Fruit fly (Drosophila melanogaster) whole organism, embryonic: ENCODE data around the gene Plc21C.

Source experiments
- Ada2b ChIP-seq: fragments of 200-800 bp; sonication (Bioruptor generic); IDR thresholded peaks from 2 replicates; pipeline ENCODE4 v1.3.6; 2022; ENCODE audit warnings: missing biosample characterization, missing genetic modification characterization
- CG10462 ChIP-seq: fragments of 200-800 bp; sonication (Bioruptor generic); optimal IDR thresholded peaks from 2 replicates; lab custom pipeline; 2016; ENCODE audit warnings: missing biosample characterization, missing genetic modification characterization
- CG11723 ChIP-seq: fragments of 200-800 bp; sonication (Bioruptor generic); optimal IDR thresholded peaks from 2 replicates; lab custom pipeline; 2017; ENCODE audit warnings: missing biosample characterization, mild to moderate bottlenecking, missing genetic modification characterization
- CG12155 ChIP-seq: fragments of 200-800 bp; sonication (Bioruptor generic); optimal IDR thresholded peaks from 3 replicates; lab custom pipeline; 2016; ENCODE audit warnings: missing biosample characterization, missing genetic modification characterization
- CG12769 ChIP-seq: fragments of 200-800 bp; sonication (Bioruptor generic); optimal IDR thresholded peaks from 2 replicates; lab custom pipeline; 2019; ENCODE audit warnings: missing biosample characterization, mild to moderate bottlenecking, missing genetic modification characterization, moderate library complexity
- CG14050 ChIP-seq: fragments of 200-800 bp; sonication (Bioruptor generic); IDR thresholded peaks from 3 replicates; pipeline ENCODE4 v1.3.6; 2022; ENCODE audit warnings: missing biosample characterization, missing genetic modification characterization
- CG14860 ChIP-seq: fragments of 200-800 bp; sonication (Bioruptor generic); IDR thresholded peaks from 3 replicates; pipeline ENCODE4 v1.3.6; 2022; ENCODE audit warnings: missing biosample characterization, missing genetic modification characterization; ENCODE audit not compliant: partially characterized antibody
- CG1603 ChIP-seq: fragments of 200-800 bp; sonication (Bioruptor generic); optimal IDR thresholded peaks from 2 replicates; lab custom pipeline; 2019; ENCODE audit warnings: missing biosample characterization, mild to moderate bottlenecking, missing genetic modification characterization, moderate library complexity
- CG18476 ChIP-seq: fragments of 200-800 bp; sonication (Bioruptor generic); optimal IDR thresholded peaks from 2 replicates; lab custom pipeline; 2016; ENCODE audit warnings: missing biosample characterization, mild to moderate bottlenecking, missing genetic modification characterization
- CG2120 ChIP-seq: fragments of 200-800 bp; sonication (Bioruptor generic); optimal IDR thresholded peaks from 3 replicates; lab custom pipeline; 2016; ENCODE audit warnings: missing biosample characterization, missing genetic modification characterization
- CG30431 ChIP-seq: fragments of 200-800 bp; sonication (Bioruptor generic); optimal IDR thresholded peaks from 2 replicates; lab custom pipeline; 2017; ENCODE audit warnings: missing biosample characterization, missing genetic modification characterization
- CG32532 ChIP-seq: fragments of 200-800 bp; sonication (Bioruptor generic); IDR thresholded peaks from 2 replicates; pipeline ENCODE4 v1.3.6; 2022; ENCODE audit warnings: missing biosample characterization, missing genetic modification characterization
- CG3281 ChIP-seq: fragments of 200-800 bp; sonication (Bioruptor generic); optimal IDR thresholded peaks from 3 replicates; lab custom pipeline; 2017; ENCODE audit warnings: missing biosample characterization, mild to moderate bottlenecking, missing genetic modification characterization
- CG4404 ChIP-seq: fragments of 200-800 bp; sonication (Bioruptor generic); IDR thresholded peaks from 2 replicates; pipeline ENCODE4 v1.3.6; 2022; ENCODE audit warnings: missing biosample characterization, missing genetic modification characterization
- CG4707 ChIP-seq: fragments of 200-800 bp; sonication (Bioruptor generic); optimal IDR thresholded peaks from 2 replicates; lab custom pipeline; 2018; ENCODE audit warnings: missing biosample characterization, mild to moderate bottlenecking, missing genetic modification characterization, moderate library complexity
- CG7556 ChIP-seq: fragments of 200-800 bp; sonication (Bioruptor generic); optimal IDR thresholded peaks from 2 replicates; lab custom pipeline; 2017; ENCODE audit warnings: missing biosample characterization, mild to moderate bottlenecking, missing genetic modification characterization
- CG7745 ChIP-seq: fragments of 200-800 bp; sonication (Bioruptor generic); optimal IDR thresholded peaks from 2 replicates; lab custom pipeline; 2018; ENCODE audit warnings: missing biosample characterization, mild to moderate bottlenecking, missing genetic modification characterization, moderate library complexity
- CG9876 ChIP-seq: fragments of 200-800 bp; sonication (Bioruptor generic); optimal IDR thresholded peaks from 2 replicates; lab custom pipeline; 2016; ENCODE audit warnings: missing biosample characterization, missing genetic modification characterization
- Dad ChIP-seq: fragments of 200-800 bp; sonication (Bioruptor generic); optimal IDR thresholded peaks from 3 replicates; lab custom pipeline; 2016; ENCODE audit warnings: missing biosample characterization, missing genetic modification characterization
- Doc2 ChIP-seq: fragments of 200-800 bp; sonication (Bioruptor generic); IDR thresholded peaks from 2 replicates; pipeline ENCODE4 v1.3.6; 2022; ENCODE audit warnings: missing biosample characterization, missing genetic modification characterization
- E2f2 ChIP-seq: fragments of 200-800 bp; sonication (Bioruptor generic); IDR thresholded peaks from 2 replicates; pipeline ENCODE4 v1.3.6; 2022; ENCODE audit warnings: missing biosample characterization, missing genetic modification characterization
- Ets97D ChIP-seq: fragments of 200-800 bp; sonication (Bioruptor generic); optimal IDR thresholded peaks from 3 replicates; lab custom pipeline; 2016; ENCODE audit warnings: missing biosample characterization, missing genetic modification characterization
- Fer1 ChIP-seq: fragments of 200-800 bp; sonication (Bioruptor generic); optimal IDR thresholded peaks from 2 replicates; lab custom pipeline; 2017; ENCODE audit warnings: missing biosample characterization, mild to moderate bottlenecking, missing genetic modification characterization
- GATAe ChIP-seq: fragments of 200-800 bp; sonication (Bioruptor generic); conservative IDR thresholded peaks from 2 replicates; pipeline ENCODE4 v1.3.6; 2022; ENCODE audit warnings: missing biosample characterization, missing genetic modification characterization
- HLH4C ChIP-seq: fragments of 200-800 bp; sonication (Bioruptor generic); IDR thresholded peaks from 3 replicates; pipeline ENCODE4 v1.3.6; 2022; ENCODE audit warnings: missing biosample characterization, missing genetic modification characterization; ENCODE audit not compliant: partially characterized antibody
- NC2α ChIP-seq: fragments of 200-800 bp; sonication (Bioruptor generic); optimal IDR thresholded peaks from 2 replicates; lab custom pipeline; 2016; ENCODE audit warnings: missing biosample characterization, missing genetic modification characterization
- NFAT ChIP-seq: fragments of 200-800 bp; sonication (Bioruptor generic); IDR thresholded peaks from 2 replicates; pipeline ENCODE4 v1.3.6; 2022; ENCODE audit warnings: missing biosample characterization, missing genetic modification characterization
- Opbp ChIP-seq: fragments of 200-800 bp; sonication (Bioruptor generic); IDR thresholded peaks from 3 replicates; pipeline ENCODE4 v1.3.6; 2022; ENCODE audit warnings: missing biosample characterization, missing genetic modification characterization; ENCODE audit not compliant: partially characterized antibody
- PHDP ChIP-seq: fragments of 200-800 bp; sonication (Bioruptor generic); optimal IDR thresholded peaks from 3 replicates; lab custom pipeline; 2018; ENCODE audit warnings: missing biosample characterization, mild to moderate bottlenecking, missing genetic modification characterization, moderate library complexity
- Sox100B ChIP-seq: fragments of 200-800 bp; sonication (Bioruptor generic); optimal IDR thresholded peaks from 3 replicates; lab custom pipeline; 2018; ENCODE audit warnings: missing biosample characterization, mild to moderate bottlenecking, missing genetic modification characterization
- Sox102F ChIP-seq: fragments of 200-800 bp; sonication (Bioruptor generic); optimal IDR thresholded peaks from 2 replicates; lab custom pipeline; 2018; ENCODE audit warnings: missing biosample characterization, mild to moderate bottlenecking, missing genetic modification characterization, moderate library complexity
- Stat92E ChIP-seq, 3 experiments: fragments of >200 bp in 2 of 3; fragments of 200-800 bp in 1 of 3; sonication (Bioruptor generic) in 1 of 3; optimal IDR thresholded peaks; 2 replicates each; lab custom pipeline; 2017 to 2019; ENCODE audit warnings: missing biosample characterization in 3 of 3, missing genetic modification characterization in 3 of 3, mild to moderate bottlenecking in 1 of 3, moderate library complexity in 1 of 3
- Taf1 ChIP-seq: fragments of 200-800 bp; sonication (Bioruptor generic); IDR thresholded peaks from 2 replicates; pipeline ENCODE4 v1.3.6; 2022; ENCODE audit warnings: missing biosample characterization, missing genetic modification characterization
- Xrp1 ChIP-seq: fragments of 200-800 bp; sonication (Bioruptor generic); IDR thresholded peaks from 2 replicates; pipeline ENCODE4 v1.3.6; 2022; ENCODE audit warnings: missing biosample characterization, missing genetic modification characterization
- btn ChIP-seq: fragments of 200-800 bp; sonication (Bioruptor generic); optimal IDR thresholded peaks from 2 replicates; lab custom pipeline; 2016; ENCODE audit warnings: missing biosample characterization, missing genetic modification characterization
- chif ChIP-seq, 2 experiments: fragments of 200-800 bp; sonication (Bioruptor generic); optimal IDR thresholded peaks; 3 replicates each; lab custom pipeline; 2016; ENCODE audit warnings: missing biosample characterization in 2 of 2, missing genetic modification characterization in 2 of 2
- ci ChIP-seq: fragments of 200-800 bp; sonication (Bioruptor generic); IDR thresholded peaks from 3 replicates; pipeline ENCODE4 v1.3.6; 2022; ENCODE audit warnings: missing biosample characterization, missing genetic modification characterization
- danr ChIP-seq: fragments of 200-800 bp; sonication (Bioruptor generic); IDR thresholded peaks from 2 replicates; pipeline ENCODE4 v1.3.6; 2022; ENCODE audit warnings: missing biosample characterization, missing genetic modification characterization
- dpn ChIP-seq, 2 experiments: fragments of 200-800 bp; sonication (Bioruptor generic); optimal IDR thresholded peaks; 3 replicates each; lab custom pipeline; 2016; ENCODE audit warnings: missing biosample characterization in 2 of 2, missing genetic modification characterization in 2 of 2
- dysf ChIP-seq: fragments of 200-800 bp; sonication (Bioruptor generic); IDR thresholded peaks from 3 replicates; pipeline ENCODE4 v1.3.6; 2022; ENCODE audit warnings: missing biosample characterization, missing genetic modification characterization
- ftz-f1 ChIP-seq: fragments of 200-800 bp; sonication (Bioruptor generic); optimal IDR thresholded peaks from 2 replicates; lab custom pipeline; 2016; ENCODE audit warnings: missing biosample characterization, missing genetic modification characterization
- ind ChIP-seq: fragments of 200-800 bp; sonication (Bioruptor generic); optimal IDR thresholded peaks from 3 replicates; lab custom pipeline; 2016; ENCODE audit warnings: missing biosample characterization, missing genetic modification characterization
- mld ChIP-seq: fragments of 200-800 bp; sonication (Bioruptor generic); IDR thresholded peaks from 3 replicates; pipeline ENCODE4 v1.3.6; 2022; ENCODE audit warnings: missing biosample characterization, missing genetic modification characterization; ENCODE audit not compliant: partially characterized antibody
- nom ChIP-seq: fragments of 200-800 bp; sonication (Bioruptor generic); optimal IDR thresholded peaks from 2 replicates; lab custom pipeline; 2017; ENCODE audit warnings: missing biosample characterization, missing genetic modification characterization, mild to moderate bottlenecking, moderate library complexity, missing genetic modification reagents
- pho ChIP-seq: fragments of 200-800 bp; sonication (Bioruptor generic); optimal IDR thresholded peaks from 2 replicates; lab custom pipeline; 2016; ENCODE audit warnings: missing biosample characterization, missing genetic modification characterization
- row ChIP-seq: fragments of 200-800 bp; sonication (Bioruptor generic); IDR thresholded peaks from 3 replicates; pipeline ENCODE4 v1.3.6; 2022; ENCODE audit warnings: missing biosample characterization, missing genetic modification characterization
- so ChIP-seq: fragments of 200-800 bp; sonication (Bioruptor generic); IDR thresholded peaks from 3 replicates; pipeline ENCODE4 v1.3.6; 2022; ENCODE audit warnings: missing biosample characterization, missing genetic modification characterization
- sob ChIP-seq: fragments of 200-800 bp; sonication (Bioruptor generic); IDR thresholded peaks from 2 replicates; pipeline ENCODE4 v1.3.6; 2022; ENCODE audit warnings: missing biosample characterization, missing genetic modification characterization
- trem ChIP-seq: fragments of 200-800 bp; optimal IDR thresholded peaks from 3 replicates; lab custom pipeline; 2019; ENCODE audit warnings: missing biosample characterization, mild to moderate bottlenecking, missing genetic modification characterization, moderate library complexity
- tup ChIP-seq: fragments of 200-800 bp; sonication (Bioruptor generic); optimal IDR thresholded peaks from 2 replicates; lab custom pipeline; 2016; ENCODE audit warnings: missing biosample characterization, mild to moderate bottlenecking, missing genetic modification characterization, moderate library complexity
- unc-4 ChIP-seq: fragments of 200-800 bp; sonication (Bioruptor generic); IDR thresholded peaks from 2 replicates; pipeline ENCODE4 v1.3.6; 2022; ENCODE audit warnings: missing biosample characterization, missing genetic modification characterization; ENCODE audit not compliant: partially characterized antibody

Plc21C gene

dm6 chr2L:309812-310431 lies 4.2 kb downstream of the Plc21C start (continued):
- TF ChIP-seq pho (GFP tag; lab: Kevin White, UChicago) (no peak), CG12155 (GFP tag; lab: Kevin White, UChicago) (no peak), dpn (GFP tag; optimal IDR thresholded peaks at IDR 0.05; lab: Kevin White, UChicago) (no peak), Doc2 (no peak), Sox100B (no peak), CG32532 (GFP tag; lab: Robert Waterston, UW) (no peak), Opbp (no peak), NFAT (GFP tag; lab: Robert Waterston, UW) (peak; percentile 5; the same call in 1 of the 2 replicates), tup (GFP tag; lab: Kevin White, UChicago) (no peak), CG4404 (GFP tag; lab: Robert Waterston, UW) (no peak), ind (GFP tag; lab: Kevin White, UChicago) (no peak), E2f2 (GFP tag; lab: Robert Waterston, UW) (no peak), row (GFP tag; lab: Robert Waterston, UW) (no peak), CG2120 (GFP tag; lab: Kevin White, UChicago) (no peak), CG18476 (GFP tag; lab: Kevin White, UChicago) (no peak), CG14050 (no peak), PHDP (tag; lab: Kevin White, UChicago) (no peak), Fer1 (GFP tag; lab: Kevin White, UChicago) (peak; percentile 10), Stat92E (GFP tag; optimal IDR thresholded peaks at IDR 0.05; lab: Kevin White, UChicago) (no peak), CG30431 (GFP tag; lab: Kevin White, UChicago) (no peak), danr (no peak), GATAe (GFP tag; lab: Robert Waterston, UW) (no peak), Xrp1 (no peak), ci (GFP tag; lab: Robert Waterston, UW) (peak; percentile 61; the same call in 2 of the 3 replicates), CG9876 (GFP tag; lab: Kevin White, UChicago) (no peak), NC2α (no peak), CG7556 (GFP tag; lab: Kevin White, UChicago) (no peak), unc-4 (GFP tag; lab: Robert Waterston, UW) (no peak), Dad (GFP tag; lab: Kevin White, UChicago) (no peak), CG14860 (no peak), Ets97D (no peak), CG4707 (GFP tag; lab: Kevin White, UChicago) (no peak), CG1603 (tag; lab: Kevin White, UChicago) (no peak), ftz-f1 (no peak), CG12769 (tag; lab: Kevin White, UChicago) (peak; percentile 68), nom (GFP tag; lab: Kevin White, UChicago) (no peak), mld (GFP tag; lab: Robert Waterston, UW) (no peak), so (GFP tag; lab: Robert Waterston, UW) (peak; percentile 18; the same call in 1 of the 3 replicates), trem (no peak), dysf (GFP tag; lab: Robert Waterston, UW) (no peak), Ada2b (no peak), Taf1 (no peak), CG11723 (GFP tag; lab: Kevin White, UChicago) (no peak), HLH4C (no peak), CG3281 (no peak), Sox102F (GFP tag; lab: Kevin White, UChicago) (no peak), CG7745 (tag; lab: Kevin White, UChicago) (no peak), CG10462 (GFP tag; lab: Kevin White, UChicago) (no peak), chif (GFP tag; optimal IDR thresholded peaks at IDR 0.05; lab: Kevin White, UChicago) (no peak), btn (GFP tag; lab: Kevin White, UChicago) (no peak), sob (peak; percentile 29; the same call in 1 of the 2 replicates)
